Worm (Caenorhabditis elegans) whole organism, L3 larva: Measurements from ENCODE around the gene F31D5.6.
"Not testable (repeated sequence)": the region's sequence is repeated elsewhere in the genome, so short reads cannot be mapped to it uniquely, and the experiment has no call there.

Experiments
- R02D3.7 ChIP-seq: fragments of 150-350 bp; optimal IDR thresholded peaks from 2 replicates; lab custom pipeline; 2014; ENCODE audit warnings: missing biosample characterization, missing genetic modification characterization
- ZK546.5 ChIP-seq: sonication (generic microtip); optimal IDR thresholded peaks from 2 replicates; lab custom pipeline; 2017; ENCODE audit warnings: missing biosample characterization, missing genetic modification characterization
- aly-2 ChIP-seq: fragments of 150-350 bp; optimal IDR thresholded peaks from 2 replicates; lab custom pipeline; 2014; ENCODE audit warnings: missing biosample characterization, missing genetic modification characterization
- ama-1 ChIP-seq: fragments of 150-350 bp; optimal IDR thresholded peaks from 2 replicates; lab custom pipeline; 2018
- ceh-16 ChIP-seq: sonication (generic microtip); optimal IDR thresholded peaks from 2 replicates; lab custom pipeline; 2017; ENCODE audit warnings: missing biosample characterization, missing genetic modification characterization
- ceh-82 ChIP-seq: fragments of 150-350 bp; optimal IDR thresholded peaks from 2 replicates; lab custom pipeline; 2014; ENCODE audit warnings: missing biosample characterization, missing genetic modification characterization
- ceh-9 ChIP-seq: sonication (generic microtip); optimal IDR thresholded peaks from 2 replicates; lab custom pipeline; 2018; ENCODE audit warnings: missing biosample characterization, missing genetic modification characterization
- daf-12 ChIP-seq: fragments of 150-350 bp; optimal IDR thresholded peaks from 2 replicates; lab custom pipeline; 2014; ENCODE audit warnings: missing biosample characterization, missing genetic modification reagents, missing genetic modification characterization
- egl-27 ChIP-seq: sonication (generic microtip); optimal IDR thresholded peaks from 4 replicates; lab custom pipeline; 2017; ENCODE audit warnings: missing biosample characterization, missing genetic modification reagents, missing genetic modification characterization
- elt-2 ChIP-seq: sonication (generic microtip); optimal IDR thresholded peaks from 2 replicates; lab custom pipeline; 2016; ENCODE audit warnings: missing genetic modification reagents, mild to moderate bottlenecking, missing genetic modification characterization, missing compliant biosample characterization
- eor-1 ChIP-seq, 2 experiments: fragments of 150-350 bp; optimal IDR thresholded peaks; 2 replicates each; lab custom pipeline; 2014 to 2018; ENCODE audit warnings: missing biosample characterization in 2 of 2, missing genetic modification characterization in 2 of 2
- fkh-10 ChIP-seq: sonication (generic microtip); optimal IDR thresholded peaks from 2 replicates; lab custom pipeline; 2017; ENCODE audit warnings: missing biosample characterization, missing genetic modification reagents, missing genetic modification characterization
- fkh-2 ChIP-seq: fragments of 150-350 bp; optimal IDR thresholded peaks from 2 replicates; lab custom pipeline; 2014; ENCODE audit warnings: missing biosample characterization, missing genetic modification reagents, missing genetic modification characterization
- fos-1 ChIP-seq: fragments of 150-350 bp; optimal IDR thresholded peaks from 2 replicates; lab custom pipeline; 2014; ENCODE audit warnings: missing biosample characterization, missing genetic modification characterization
- hmg-11 ChIP-seq: sonication (generic microtip); optimal IDR thresholded peaks from 2 replicates; lab custom pipeline; 2016; ENCODE audit warnings: missing genetic modification characterization, missing compliant biosample characterization
- jun-1 ChIP-seq: fragments of 150-350 bp; optimal IDR thresholded peaks from 2 replicates; lab custom pipeline; 2014; ENCODE audit warnings: missing biosample characterization, missing genetic modification reagents, missing genetic modification characterization
- lin-15B ChIP-seq: fragments of 150-350 bp; optimal IDR thresholded peaks from 2 replicates; lab custom pipeline; 2014; ENCODE audit warnings: missing biosample characterization, missing genetic modification characterization
- lin-39 ChIP-seq: fragments of 150-350 bp; optimal IDR thresholded peaks from 2 replicates; lab custom pipeline; 2018; ENCODE audit warnings: missing biosample characterization, missing genetic modification reagents, missing genetic modification characterization
- lsy-12 ChIP-seq: sonication (generic microtip); optimal IDR thresholded peaks from 2 replicates; lab custom pipeline; 2016; ENCODE audit warnings: mild to moderate bottlenecking, missing genetic modification characterization, missing compliant biosample characterization
- mdl-1 ChIP-seq: fragments of 150-350 bp; optimal IDR thresholded peaks from 2 replicates; lab custom pipeline; 2014; ENCODE audit warnings: missing biosample characterization, missing genetic modification characterization
- mml-1 ChIP-seq: fragments of 150-350 bp; sonication (generic microtip); optimal IDR thresholded peaks from 3 replicates; lab custom pipeline; 2014; ENCODE audit warnings: missing biosample characterization, missing genetic modification characterization
- nfya-1 ChIP-seq: sonication (generic microtip); optimal IDR thresholded peaks from 2 replicates; lab custom pipeline; 2017; ENCODE audit warnings: missing genetic modification characterization, mild to moderate bottlenecking, missing compliant biosample characterization, antibody characterized with exemption, moderate library complexity; ENCODE audit not compliant: insufficient read depth
- nhr-12 ChIP-seq: fragments of 150-350 bp; optimal IDR thresholded peaks from 2 replicates; lab custom pipeline; 2014; ENCODE audit warnings: missing biosample characterization, missing genetic modification characterization
- nhr-23 ChIP-seq: fragments of 150-350 bp; optimal IDR thresholded peaks from 2 replicates; lab custom pipeline; 2014; ENCODE audit warnings: missing biosample characterization, missing genetic modification reagents, missing genetic modification characterization
- nhr-237 ChIP-seq: fragments of 150-350 bp; optimal IDR thresholded peaks from 2 replicates; lab custom pipeline; 2014; ENCODE audit warnings: missing biosample characterization, missing genetic modification characterization
- nhr-28 ChIP-seq: fragments of 150-350 bp; optimal IDR thresholded peaks from 2 replicates; lab custom pipeline; 2014; ENCODE audit warnings: missing biosample characterization, missing genetic modification characterization
- nhr-43 ChIP-seq: sonication (generic microtip); optimal IDR thresholded peaks from 2 replicates; lab custom pipeline; 2016; ENCODE audit warnings: mild to moderate bottlenecking, missing genetic modification characterization, missing compliant biosample characterization; ENCODE audit not compliant: poor library complexity, severe bottlenecking
- nhr-67 ChIP-seq: fragments of 150-350 bp; optimal IDR thresholded peaks from 2 replicates; lab custom pipeline; 2014; ENCODE audit warnings: missing biosample characterization, missing genetic modification characterization
- nhr-77 ChIP-seq: fragments of 150-350 bp; optimal IDR thresholded peaks from 2 replicates; lab custom pipeline; 2014; ENCODE audit warnings: missing biosample characterization, missing genetic modification characterization
- snpc-4 ChIP-seq: fragments of 150-350 bp; optimal IDR thresholded peaks from 2 replicates; lab custom pipeline; 2014; ENCODE audit warnings: missing biosample characterization, missing genetic modification characterization
- unc-39 ChIP-seq: sonication (generic microtip); optimal IDR thresholded peaks from 4 replicates; lab custom pipeline; 2017; ENCODE audit warnings: missing biosample characterization, missing genetic modification characterization
- zag-1 ChIP-seq: fragments of 150-350 bp; optimal IDR thresholded peaks from 2 replicates; lab custom pipeline; 2014; ENCODE audit warnings: missing biosample characterization, missing genetic modification characterization
- ztf-11 ChIP-seq: fragments of 150-350 bp; optimal IDR thresholded peaks from 2 replicates; lab custom pipeline; 2014; ENCODE audit warnings: missing biosample characterization, missing genetic modification characterization

The F31D5.6 gene

DNA sequence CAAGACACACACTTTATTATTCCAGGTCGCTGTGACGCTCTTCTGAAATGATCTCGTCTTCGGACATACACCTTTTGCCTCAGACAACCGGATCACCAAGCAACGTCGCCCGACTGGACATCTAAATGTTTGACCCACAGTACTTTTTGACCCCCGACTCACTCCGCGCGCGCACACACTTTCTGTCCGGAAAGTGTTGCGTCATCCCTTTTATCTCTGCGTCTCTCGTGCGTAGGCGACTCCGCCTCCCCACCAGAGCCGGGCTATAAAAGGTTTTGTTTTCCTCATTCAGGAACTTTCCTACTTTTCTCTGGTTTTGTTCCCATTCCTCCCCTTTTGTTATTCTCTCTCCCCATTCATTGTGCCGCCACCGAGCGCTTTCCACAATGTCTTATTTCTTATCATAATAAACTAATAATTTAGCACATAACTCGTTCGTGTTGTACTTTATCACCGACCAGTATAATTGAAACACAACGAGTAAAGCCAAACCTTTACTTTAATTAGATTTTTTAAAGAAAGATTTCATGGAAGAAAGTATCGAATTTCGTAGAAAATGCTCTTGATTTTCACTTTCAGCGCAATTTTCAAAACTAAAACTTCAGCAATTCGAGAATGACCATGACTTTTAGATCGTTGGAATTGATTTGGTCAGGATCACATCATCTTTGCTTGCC, at the start of gene F31D5.6:
Gene F31D5.6, plus strand, starts transcription at position 627 of the 677 bp plus-strand sequence.
- TF ChIP-seq nhr-237 (no peak), snpc-4 (no peak), nhr-43 (no peak), unc-39 (tag; lab: Kevin White, UChicago) (no peak), eor-1 (tag; optimal IDR thresholded peaks at IDR 0.05; lab: Kevin White, UChicago) (no peak), lin-39 (tag; lab: Kevin White, UChicago) (no peak)

ce11 chrII:4167833-4168232, 41.7 kb upstream of the F31D5.6 start:
- TF ChIP-seq nhr-237 (no peak), mdl-1 (tag; lab: Kevin White, UChicago) (no peak), mml-1 (no peak), hmg-11 (tag; lab: Kevin White, UChicago) (no peak), nhr-67 (tag; lab: Kevin White, UChicago) (no peak), ama-1 (lab: Kevin White, UChicago) (no peak), egl-27 (tag; lab: Kevin White, UChicago) (no peak), fkh-2 (tag; lab: Kevin White, UChicago) (no peak), aly-2 (tag; lab: Kevin White, UChicago) (no peak), daf-12 (tag; lab: Kevin White, UChicago) (no peak), elt-2 (tag; lab: Kevin White, UChicago) (no peak)

DNA sequence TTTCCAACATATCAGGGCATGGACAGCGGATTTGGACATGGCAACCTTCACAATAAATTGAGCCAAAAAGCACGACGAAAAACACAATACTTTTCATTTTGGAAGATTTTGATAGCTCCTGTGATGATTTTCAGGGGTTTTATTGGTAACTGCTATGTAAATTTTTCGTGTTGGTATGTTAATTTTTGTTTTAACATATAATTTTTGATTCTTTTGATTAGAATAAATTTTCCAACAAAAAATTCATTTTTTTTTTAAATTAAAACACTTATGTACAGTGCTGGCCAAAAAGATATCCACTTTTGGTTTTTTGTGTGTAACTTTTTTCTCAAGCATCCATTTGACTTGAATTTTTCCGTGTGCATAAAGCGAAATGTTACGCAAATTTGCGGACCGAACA, 41.1 kb upstream of the F31D5.6 start, which contains the start of gene R03H10.4:
Gene R03H10.4, minus strand, starts transcription at position 101 of the 400 bp plus-strand sequence.
- not testable (repeated sequence) for TF ChIP-seq ZK546.5, lsy-12, aly-2 (tag; lab: Kevin White, UChicago)

ce11 chrII:4170508-4170907, 39.0 kb upstream of the F31D5.6 start, which contains the start of gene R03H10.5:
Gene R03H10.5, minus strand, starts transcription at chrII:4170608.
- TF ChIP-seq ZK546.5 (tag; lab: Kevin White, UChicago) (no peak), fkh-2 (tag; lab: Kevin White, UChicago) (no peak), lin-15B (tag; lab: Kevin White, UChicago) (no peak), hmg-11 (tag; lab: Kevin White, UChicago) (no peak), lsy-12 (tag; lab: Kevin White, UChicago) (no peak), R02D3.7 (tag; lab: Kevin White, UChicago) (no peak), nhr-23 (tag; lab: Kevin White, UChicago) (no peak), nhr-12 (no peak), ceh-82 (no peak), jun-1 (tag; lab: Kevin White, UChicago) (no peak)

DNA sequence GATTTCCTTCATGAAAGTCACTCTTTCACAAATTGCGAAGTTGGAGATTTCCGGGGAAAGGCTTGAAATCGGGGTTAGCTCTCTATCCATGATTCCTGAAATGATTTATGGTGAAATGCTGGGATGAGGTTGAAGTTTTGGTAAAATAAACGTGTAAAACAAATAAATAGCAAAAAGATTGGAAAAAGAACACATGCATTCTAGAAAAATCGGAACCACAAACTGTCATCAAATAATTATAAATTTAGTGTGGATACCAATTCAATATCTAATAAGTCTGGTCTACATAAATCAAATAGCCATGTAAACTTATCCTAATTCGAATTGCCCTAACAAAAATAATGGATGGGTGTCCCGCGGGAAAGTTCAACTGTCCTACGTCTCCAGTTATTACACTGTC, 36.1 kb upstream of the F31D5.6 start, which contains the start of gene R03H10.6:
Gene R03H10.6, minus strand, starts transcription at position 101 of the 400 bp plus-strand sequence.
- TF ChIP-seq nfya-1 (no peak), ceh-16 (tag; lab: Kevin White, UChicago) (no peak), fos-1 (tag; lab: Kevin White, UChicago) (no peak), nhr-77 (tag; lab: Kevin White, UChicago) (no peak), ceh-9 (tag; lab: Kevin White, UChicago) (no peak), nhr-12 (no peak), jun-1 (tag; lab: Kevin White, UChicago) (no peak), nhr-237 (no peak), nhr-28 (tag; lab: Kevin White, UChicago) (no peak), zag-1 (tag; lab: Kevin White, UChicago) (no peak), daf-12 (tag; lab: Kevin White, UChicago) (no peak), ztf-11 (tag; lab: Kevin White, UChicago) (no peak), fkh-10 (no peak), R02D3.7 (tag; lab: Kevin White, UChicago) (no peak), hmg-11 (tag; lab: Kevin White, UChicago) (no peak), lin-39 (tag; lab: Kevin White, UChicago) (no peak)
